Fruit fly (Drosophila melanogaster) whole organism, embryonic: ENCODE measurements around the gene CG5641.

Experiments
- Atf-2 ChIP-seq: fragments of 200-800 bp; sonication (Bioruptor generic); optimal IDR thresholded peaks from 2 replicates; lab custom pipeline; 2016; ENCODE audit warnings: missing biosample characterization, missing genetic modification characterization
- Blimp-1 ChIP-seq: fragments of 200-800 bp; sonication (Bioruptor generic); optimal IDR thresholded peaks from 3 replicates; lab custom pipeline; 2018; ENCODE audit warnings: missing biosample characterization, missing genetic modification characterization, mild to moderate bottlenecking, moderate library complexity, missing genetic modification reagents
- CG10267 ChIP-seq: fragments of 200-800 bp; sonication (Bioruptor generic); optimal IDR thresholded peaks from 2 replicates; lab custom pipeline; 2018; ENCODE audit warnings: missing biosample characterization, mild to moderate bottlenecking, missing genetic modification characterization, moderate library complexity
- CG10321 ChIP-seq: fragments of 200-800 bp; sonication (Bioruptor generic); IDR thresholded peaks from 2 replicates; pipeline ENCODE4 v1.3.6; 2022; ENCODE audit warnings: missing biosample characterization, missing genetic modification characterization
- CG10543 ChIP-seq: fragments of 200-800 bp; sonication (Bioruptor generic); optimal IDR thresholded peaks from 3 replicates; lab custom pipeline; 2017; ENCODE audit warnings: missing biosample characterization, mild to moderate bottlenecking, missing genetic modification characterization, moderate library complexity
- CG10959 ChIP-seq: fragments of 200-800 bp; sonication (Bioruptor generic); IDR thresholded peaks from 2 replicates; pipeline ENCODE4 v1.3.6; 2022; ENCODE audit warnings: missing biosample characterization, missing genetic modification characterization
- CG12391 ChIP-seq: fragments of 200-800 bp; sonication (Bioruptor generic); optimal IDR thresholded peaks from 3 replicates; lab custom pipeline; 2018; ENCODE audit warnings: missing biosample characterization, mild to moderate bottlenecking, missing genetic modification characterization, moderate library complexity
- CG13775 ChIP-seq: fragments of 200-800 bp; sonication (Bioruptor generic); optimal IDR thresholded peaks from 3 replicates; lab custom pipeline; 2017; ENCODE audit warnings: missing biosample characterization, mild to moderate bottlenecking, missing genetic modification characterization
- CG15696 ChIP-seq: fragments of 200-800 bp; sonication (Bioruptor generic); optimal IDR thresholded peaks from 2 replicates; lab custom pipeline; 2019; ENCODE audit warnings: missing biosample characterization, mild to moderate bottlenecking, missing genetic modification characterization, moderate library complexity
- CG1602 ChIP-seq: fragments of 200-800 bp; sonication (Bioruptor generic); optimal IDR thresholded peaks from 3 replicates; lab custom pipeline; 2016; ENCODE audit warnings: missing biosample characterization, missing genetic modification characterization
- CG1647 ChIP-seq: fragments of 200-800 bp; sonication (Bioruptor generic); optimal IDR thresholded peaks from 3 replicates; lab custom pipeline; 2016; ENCODE audit warnings: missing biosample characterization, missing genetic modification characterization
- CG17328 ChIP-seq: fragments of 200-800 bp; sonication (Bioruptor generic); IDR thresholded peaks from 2 replicates; pipeline ENCODE4 v1.3.6; 2022; ENCODE audit warnings: missing biosample characterization, missing genetic modification characterization
- CG17612 ChIP-seq: fragments of 200-800 bp; sonication (Bioruptor generic); IDR thresholded peaks from 2 replicates; pipeline ENCODE4 v1.3.6; 2022; ENCODE audit warnings: missing biosample characterization, missing genetic modification characterization
- CG2129 ChIP-seq: fragments of 200-800 bp; sonication (Bioruptor generic); IDR thresholded peaks from 2 replicates; pipeline ENCODE4 v1.3.6; 2022; ENCODE audit warnings: missing biosample characterization, missing genetic modification characterization; ENCODE audit not compliant: partially characterized antibody
- CG32767 ChIP-seq: fragments of 200-800 bp; sonication (Bioruptor generic); IDR thresholded peaks from 2 replicates; pipeline ENCODE4 v1.3.6; 2022; ENCODE audit warnings: missing biosample characterization, missing genetic modification characterization
- CG34376 ChIP-seq: fragments of 200-800 bp; sonication (Bioruptor generic); optimal IDR thresholded peaks from 2 replicates; lab custom pipeline; 2018; ENCODE audit warnings: missing biosample characterization, mild to moderate bottlenecking, missing genetic modification characterization
- CG3995 ChIP-seq: fragments of 200-800 bp; sonication (Bioruptor generic); optimal IDR thresholded peaks from 3 replicates; lab custom pipeline; 2016; ENCODE audit warnings: missing biosample characterization, missing genetic modification characterization
- CG4282 ChIP-seq: fragments of 200-800 bp; sonication (Bioruptor generic); optimal IDR thresholded peaks from 2 replicates; lab custom pipeline; 2016; ENCODE audit warnings: missing biosample characterization, missing genetic modification characterization
- CG7556 ChIP-seq: fragments of 200-800 bp; sonication (Bioruptor generic); optimal IDR thresholded peaks from 2 replicates; lab custom pipeline; 2017; ENCODE audit warnings: missing biosample characterization, mild to moderate bottlenecking, missing genetic modification characterization
- CG7786 ChIP-seq: fragments of 200-800 bp; sonication (Bioruptor generic); optimal IDR thresholded peaks from 2 replicates; lab custom pipeline; 2016; ENCODE audit warnings: missing biosample characterization, missing genetic modification characterization
- CG8924 ChIP-seq: fragments of 200-800 bp; optimal IDR thresholded peaks from 3 replicates; lab custom pipeline; 2019; ENCODE audit warnings: missing biosample characterization, mild to moderate bottlenecking, missing genetic modification characterization, moderate library complexity
- CG9876 ChIP-seq: fragments of 200-800 bp; sonication (Bioruptor generic); optimal IDR thresholded peaks from 2 replicates; lab custom pipeline; 2016; ENCODE audit warnings: missing biosample characterization, missing genetic modification characterization
- CHES-1-like ChIP-seq: fragments of 200-800 bp; sonication (Bioruptor generic); optimal IDR thresholded peaks from 2 replicates; lab custom pipeline; 2016; ENCODE audit warnings: missing biosample characterization, missing genetic modification characterization
- Deaf1 ChIP-seq: fragments of 200-800 bp; optimal IDR thresholded peaks from 3 replicates; lab custom pipeline; 2019; ENCODE audit warnings: missing biosample characterization, mild to moderate bottlenecking, missing genetic modification characterization, moderate library complexity
- E2f2 ChIP-seq: fragments of 200-800 bp; sonication (Bioruptor generic); IDR thresholded peaks from 2 replicates; pipeline ENCODE4 v1.3.6; 2022; ENCODE audit warnings: missing biosample characterization, missing genetic modification characterization
- Hand ChIP-seq: fragments of 200-800 bp; sonication (Bioruptor generic); optimal IDR thresholded peaks from 2 replicates; lab custom pipeline; 2017; ENCODE audit warnings: mild to moderate bottlenecking, missing biosample characterization, missing genetic modification reagents, missing genetic modification characterization
- Hr78 ChIP-seq, 2 experiments: fragments of 200-800 bp in 1 of 2; fragments of >200 bp in 1 of 2; sonication (Bioruptor generic) in 1 of 2; optimal IDR thresholded peaks; 2 replicates each; lab custom pipeline; 2017 to 2019; ENCODE audit warnings: missing biosample characterization in 2 of 2, missing genetic modification characterization in 2 of 2, mild to moderate bottlenecking in 1 of 2, moderate library complexity in 1 of 2
- Hsf ChIP-seq: fragments of 200-800 bp; sonication (Bioruptor generic); optimal IDR thresholded peaks from 3 replicates; lab custom pipeline; 2016; ENCODE audit warnings: missing biosample characterization, missing genetic modification characterization
- Mrtf ChIP-seq: fragments of 200-800 bp; sonication (Bioruptor generic); IDR thresholded peaks from 3 replicates; pipeline ENCODE4 v1.3.6; 2022; ENCODE audit warnings: missing biosample characterization, missing genetic modification characterization
- NK7.1 ChIP-seq: fragments of 200-800 bp; sonication (Bioruptor generic); optimal IDR thresholded peaks from 3 replicates; lab custom pipeline; 2016; ENCODE audit warnings: missing biosample characterization, missing genetic modification characterization
- Sry-β ChIP-seq: fragments of 200-800 bp; sonication (Bioruptor generic); optimal IDR thresholded peaks from 2 replicates; lab custom pipeline; 2018; ENCODE audit warnings: missing biosample characterization, mild to moderate bottlenecking, missing genetic modification characterization, moderate library complexity
- Tbp ChIP-seq: fragments of >200 bp; optimal IDR thresholded peaks from 2 replicates; lab custom pipeline; 2018; ENCODE audit warnings: missing biosample characterization, missing genetic modification characterization
- bowl ChIP-seq: fragments of 200-800 bp; sonication (Bioruptor generic); IDR thresholded peaks from 2 replicates; pipeline ENCODE4 v1.3.6; 2022; ENCODE audit warnings: missing biosample characterization, missing genetic modification characterization
- ci ChIP-seq: fragments of 200-800 bp; sonication (Bioruptor generic); IDR thresholded peaks from 3 replicates; pipeline ENCODE4 v1.3.6; 2022; ENCODE audit warnings: missing biosample characterization, missing genetic modification characterization
- dmrt11E ChIP-seq: fragments of 200-800 bp; sonication (Bioruptor generic); optimal IDR thresholded peaks from 3 replicates; lab custom pipeline; 2018; ENCODE audit warnings: missing biosample characterization, mild to moderate bottlenecking, missing genetic modification characterization, moderate library complexity
- grau ChIP-seq: fragments of 200-800 bp; optimal IDR thresholded peaks from 3 replicates; lab custom pipeline; 2019; ENCODE audit warnings: missing biosample characterization, mild to moderate bottlenecking, missing genetic modification characterization, moderate library complexity
- kni ChIP-seq: fragments of 200-800 bp; sonication (Bioruptor generic); optimal IDR thresholded peaks from 3 replicates; lab custom pipeline; 2017; ENCODE audit warnings: mild to moderate bottlenecking, missing biosample characterization, missing genetic modification reagents, missing genetic modification characterization
- lilli ChIP-seq: fragments of 200-800 bp; sonication (Bioruptor generic); optimal IDR thresholded peaks from 3 replicates; lab custom pipeline; 2016; ENCODE audit warnings: missing biosample characterization, missing genetic modification characterization
- mirr ChIP-seq: fragments of 200-800 bp; sonication (Bioruptor generic); optimal IDR thresholded peaks from 3 replicates; lab custom pipeline; 2018; ENCODE audit warnings: missing biosample characterization, mild to moderate bottlenecking, missing genetic modification characterization
- onecut ChIP-seq: fragments of 200-800 bp; sonication (Bioruptor generic); IDR thresholded peaks from 2 replicates; pipeline ENCODE4 v1.3.6; 2022; ENCODE audit warnings: missing biosample characterization, missing genetic modification characterization
- peb ChIP-seq: fragments of 200-800 bp; sonication (Bioruptor generic); IDR thresholded peaks from 2 replicates; pipeline ENCODE4 v1.3.6; 2022; ENCODE audit warnings: missing biosample characterization, missing genetic modification characterization
- pnt ChIP-seq: fragments of 200-800 bp; sonication (Bioruptor generic); optimal IDR thresholded peaks from 3 replicates; lab custom pipeline; 2016; ENCODE audit warnings: missing biosample characterization, missing genetic modification characterization
- repo ChIP-seq: fragments of 200-800 bp; sonication (Bioruptor generic); optimal IDR thresholded peaks from 2 replicates; lab custom pipeline; 2016; ENCODE audit warnings: missing biosample characterization, missing genetic modification characterization
- sima ChIP-seq: fragments of 200-800 bp; sonication (Bioruptor generic); optimal IDR thresholded peaks from 2 replicates; lab custom pipeline; 2016; ENCODE audit warnings: missing biosample characterization, missing genetic modification characterization
- stwl ChIP-seq: fragments of 200-800 bp; sonication (Bioruptor generic); optimal IDR thresholded peaks from 3 replicates; lab custom pipeline; 2018; ENCODE audit warnings: missing biosample characterization, mild to moderate bottlenecking, missing genetic modification characterization, moderate library complexity
- sug ChIP-seq: fragments of 200-800 bp; optimal IDR thresholded peaks from 2 replicates; lab custom pipeline; 2019; ENCODE audit warnings: missing biosample characterization, mild to moderate bottlenecking, missing genetic modification characterization, moderate library complexity
- tgo ChIP-seq: fragments of 200-800 bp; sonication (Bioruptor generic); IDR thresholded peaks from 3 replicates; pipeline ENCODE4 v1.3.6; 2022; ENCODE audit warnings: missing biosample characterization, missing genetic modification characterization
- toy ChIP-seq: fragments of 200-800 bp; sonication (Bioruptor generic); IDR thresholded peaks from 2 replicates; pipeline ENCODE4 v1.3.6; 2022; ENCODE audit warnings: missing biosample characterization, missing genetic modification characterization
- trh ChIP-seq: fragments of 200-800 bp; sonication (Bioruptor generic); optimal IDR thresholded peaks from 2 replicates; lab custom pipeline; 2016; ENCODE audit warnings: missing biosample characterization, missing genetic modification characterization
- unpg ChIP-seq: fragments of 200-800 bp; sonication (Bioruptor generic); optimal IDR thresholded peaks from 3 replicates; lab custom pipeline; 2018; ENCODE audit warnings: missing biosample characterization, mild to moderate bottlenecking, missing genetic modification characterization, moderate library complexity
- wdn ChIP-seq: fragments of 200-800 bp; sonication (Bioruptor generic); IDR thresholded peaks from 2 replicates; pipeline ENCODE4 v1.3.6; 2022; ENCODE audit warnings: missing biosample characterization, missing genetic modification characterization

CG5641 gene

DNA sequence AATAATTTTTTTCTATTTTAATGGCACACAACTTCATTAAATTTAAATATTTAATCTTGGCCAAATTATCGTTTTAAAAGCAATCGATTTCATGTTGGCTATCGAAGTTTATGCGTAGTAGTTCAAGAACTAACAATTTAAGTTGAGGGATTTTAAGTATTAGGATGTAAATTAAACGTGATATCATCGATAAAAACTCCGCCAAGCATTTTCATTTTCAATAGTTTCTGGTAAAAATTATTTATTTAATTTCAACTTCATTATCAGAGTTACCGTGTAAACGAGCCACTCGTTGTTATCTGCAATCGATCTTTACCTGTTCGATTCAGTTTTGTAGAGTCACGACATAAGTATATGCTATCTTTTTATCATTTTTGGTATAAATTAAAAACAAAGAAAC lies 26.1 kb downstream of the CG5641 start (continued):
- peak; percentile 97 for TF ChIP-seq Blimp-1 (GFP tag; lab: Kevin White, UChicago)
- TF ChIP-seq stwl = peak; percentile 99
- TF ChIP-seq CG17612 (GFP tag; lab: Robert Waterston, UW) = peak; percentile 79
- peak; percentile 95 for TF ChIP-seq NK7.1 (GFP tag; lab: Kevin White, UChicago)
- peak; percentile 99 for TF ChIP-seq dmrt11E (tag; lab: Kevin White, UChicago)
- TF ChIP-seq Tbp = no peak
- TF ChIP-seq CG12391 (tag; lab: Kevin White, UChicago) = peak; percentile 99
- peak; percentile 99 for TF ChIP-seq unpg (GFP tag; lab: Kevin White, UChicago)
- peak; percentile 98 for TF ChIP-seq CG1647 (GFP tag; lab: Kevin White, UChicago)
- peak; percentile 90 for TF ChIP-seq CHES-1-like (GFP tag; lab: Kevin White, UChicago)
- TF ChIP-seq repo = peak; percentile 98
- TF ChIP-seq Atf-2 (GFP tag; lab: Kevin White, UChicago) = peak; percentile 90
- peak; percentile 85 for TF ChIP-seq E2f2
- peak; percentile 76 for TF ChIP-seq CG4282 (GFP tag; lab: Kevin White, UChicago)
- peak; percentile 96 for TF ChIP-seq CG10959 (GFP tag; lab: Robert Waterston, UW)
- TF ChIP-seq CG2129 (GFP tag; lab: Robert Waterston, UW) = no peak
- peak; percentile 100 for TF ChIP-seq CG34376
- TF ChIP-seq CG10267 (tag; lab: Kevin White, UChicago) = peak; percentile 100
- TF ChIP-seq CG1602 (GFP tag; lab: Kevin White, UChicago) = peak; percentile 96
- peak; percentile 89 for TF ChIP-seq CG7786 (GFP tag; lab: Kevin White, UChicago)
- TF ChIP-seq CG15696 (tag; lab: Kevin White, UChicago) = peak; percentile 100
- TF ChIP-seq sug (tag; lab: Kevin White, UChicago) = peak; percentile 97
- peak; percentile 99 for TF ChIP-seq CG8924 (tag; lab: Kevin White, UChicago)
- TF ChIP-seq Hr78 (GFP tag; optimal IDR thresholded peaks at IDR 0.05; lab: Kevin White, UChicago) = peak in 1 of 2 experiments; percentile 89
- peak; percentile 100 for TF ChIP-seq CG10543
- TF ChIP-seq CG32767 (GFP tag; lab: Robert Waterston, UW) = peak; percentile 93
- TF ChIP-seq CG13775 (GFP tag; lab: Kevin White, UChicago) = peak; percentile 96
- TF ChIP-seq CG9876 (GFP tag; lab: Kevin White, UChicago) = peak; percentile 84
- TF ChIP-seq bowl (GFP tag; lab: Robert Waterston, UW) = peak; percentile 95
- peak; percentile 94 for TF ChIP-seq Mrtf (GFP tag; lab: Robert Waterston, UW)
- peak; percentile 96 for TF ChIP-seq lilli (GFP tag; lab: Kevin White, UChicago)
- peak; percentile 92 for TF ChIP-seq Hand (GFP tag; lab: Kevin White, UChicago)
- TF ChIP-seq Deaf1 (tag; lab: Kevin White, UChicago) = peak; percentile 91
- peak; percentile 91 for TF ChIP-seq sima
- TF ChIP-seq pnt (GFP tag; lab: Kevin White, UChicago) = peak; percentile 87
- TF ChIP-seq trh (GFP tag; lab: Kevin White, UChicago) = peak; percentile 91
- TF ChIP-seq peb (GFP tag; lab: Robert Waterston, UW) = peak; percentile 92
- peak; percentile 98 for TF ChIP-seq grau
- peak; percentile 97 for TF ChIP-seq Hsf (GFP tag; lab: Kevin White, UChicago)
- peak; percentile 95 for TF ChIP-seq tgo (GFP tag; lab: Robert Waterston, UW)
- TF ChIP-seq mirr = peak; percentile 99
- peak; percentile 89 for TF ChIP-seq CG3995 (GFP tag; lab: Kevin White, UChicago)
- peak; percentile 97 for TF ChIP-seq onecut (GFP tag; lab: Robert Waterston, UW)
- peak; percentile 99 for TF ChIP-seq kni (GFP tag; lab: Kevin White, UChicago)
- TF ChIP-seq ci (GFP tag; lab: Robert Waterston, UW) = peak; percentile 99
- TF ChIP-seq CG7556 (GFP tag; lab: Kevin White, UChicago) = peak; percentile 95
- TF ChIP-seq CG10321 (GFP tag; lab: Robert Waterston, UW) = peak; percentile 81
- TF ChIP-seq wdn (GFP tag; lab: Robert Waterston, UW) = peak; percentile 93
- peak; percentile 84 for TF ChIP-seq toy
- peak; percentile 98 for TF ChIP-seq CG17328 (GFP tag; lab: Robert Waterston, UW)
- TF ChIP-seq Sry-β = peak; percentile 74
